Fruit fly (Drosophila melanogaster): ENCODE results near the gene mtd.

Gene mtd

dm6 chr3R:5264251-5265098, 85.8 kb downstream of the mtd start (continued):
- TF ChIP-seq HmgZ (tag; optimal IDR thresholded peaks at IDR 0.05) (peak; percentile 44), CG32772 (GFP tag; IDR thresholded peaks at IDR 0.05) (no peak), Hr39 (optimal IDR thresholded peaks at IDR 0.05) (no peak), Fer1 (GFP tag; optimal IDR thresholded peaks at IDR 0.05) (peak; percentile 58), Taf1 (GFP tag; IDR thresholded peaks at IDR 0.05) (0 out of 2 replicates have a peak, but pooled peaks have one; percentile 9), exex (tag; optimal IDR thresholded peaks at IDR 0.05) (peak; percentile 5), tll (GFP tag; optimal IDR thresholded peaks at IDR 0.05) (peak in 1 of 2 experiments; percentile 11), CG9437 (GFP tag; optimal IDR thresholded peaks at IDR 0.05) (peak; percentile 65), Camta (GFP tag; optimal IDR thresholded peaks at IDR 0.05) (no peak), dmrt11E (tag; optimal IDR thresholded peaks at IDR 0.05) (peak; percentile 19), CG31365 (tag; optimal IDR thresholded peaks at IDR 0.05) (no peak), tna (GFP tag; IDR thresholded peaks at IDR 0.05; ENCODE audit: partially characterized antibody) (0 out of 2 replicates have a peak, but pooled peaks have one; percentile 34), CG17568 (GFP tag; optimal IDR thresholded peaks at IDR 0.05) (peak; percentile 40), HLH54F (GFP tag; optimal IDR thresholded peaks at IDR 0.05) (peak; percentile 41), mam (GFP tag; optimal IDR thresholded peaks at IDR 0.05) (peak; percentile 8), Rx (GFP tag; IDR thresholded peaks at IDR 0.05) (0 out of 2 replicates have a peak, but pooled peaks have one; percentile 2), CG13894 (tag; optimal IDR thresholded peaks at IDR 0.05) (peak; percentile 35), CG8765 (GFP tag; IDR thresholded peaks at IDR 0.05) (no peak), CG12155 (GFP tag; optimal IDR thresholded peaks at IDR 0.05) (peak; percentile 49), CG12071 (GFP tag; optimal IDR thresholded peaks at IDR 0.05) (peak; percentile 47), CG9609 (GFP tag; optimal IDR thresholded peaks at IDR 0.05) (peak; percentile 14), CG3407 (GFP tag; optimal IDR thresholded peaks at IDR 0.05) (no peak), phol (tag; optimal IDR thresholded peaks at IDR 0.05) (peak; percentile 26), CG30020 (tag; optimal IDR thresholded peaks at IDR 0.05) (peak; percentile 3), chm (GFP tag; IDR thresholded peaks at IDR 0.05) (no peak), hkb (optimal IDR thresholded peaks at IDR 0.05) (peak; percentile 50), hkb (GFP tag; IDR thresholded peaks at IDR 0.05) (0 out of 2 replicates have a peak, but pooled peaks have one; percentile 11), CG3163 (GFP tag; optimal IDR thresholded peaks at IDR 0.05) (peak; percentile 76), Xbp1 (GFP tag; optimal IDR thresholded peaks at IDR 0.05) (no peak), MESR4 (GFP tag; optimal IDR thresholded peaks at IDR 0.05) (no peak), PHDP (tag; optimal IDR thresholded peaks at IDR 0.05) (peak; percentile 6), CG18476 (GFP tag; optimal IDR thresholded peaks at IDR 0.05) (no peak), Jarid2 (GFP tag; optimal IDR thresholded peaks at IDR 0.05) (peak; percentile 79), kni (GFP tag; optimal IDR thresholded peaks at IDR 0.05) (peak; percentile 83), lab (GFP tag; optimal IDR thresholded peaks at IDR 0.05) (peak; percentile 60), vvl (GFP tag; IDR thresholded peaks at IDR 0.05) (peak; percentile 53), CG15696 (tag; optimal IDR thresholded peaks at IDR 0.05) (peak; percentile 9), CG15514 (GFP tag; optimal IDR thresholded peaks at IDR 0.05) (peak; percentile 54), CG31441 (GFP tag; IDR thresholded peaks at IDR 0.05) (0 out of 2 replicates have a peak, but pooled peaks have one; percentile 23), danr (GFP tag; IDR thresholded peaks at IDR 0.05) (no peak), CG18619 (GFP tag; optimal IDR thresholded peaks at IDR 0.05) (peak; percentile 38)

All from whole organism, embryonic.